Fruit fly (Drosophila melanogaster): ENCODE data around the gene Cpr72Eb.

- TF ChIP-seq Myc (optimal IDR thresholded peaks at IDR 0.05) (no peak), psq (optimal IDR thresholded peaks at IDR 0.05) (no peak), insv (optimal IDR thresholded peaks at IDR 0.05) (no peak), ttk (optimal IDR thresholded peaks at IDR 0.05) (no peak)
Observed at dm6 chr3L:16337739-16338138, 27.0 kb upstream of the Cpr72Eb start.

Data from Kc167 (cell line).